Worm (Caenorhabditis elegans) whole organism, L4 larva: ENCODE results near the gene wrt-5.

Experiments used
- D1046.2 ChIP-seq: fragments of 200-800 bp; sonication (Bioruptor generic); IDR thresholded peaks from 2 replicates; pipeline ENCODE4 v1.3.6; 2022; ENCODE audit warnings: missing genetic modification characterization, missing compliant biosample characterization
- F10B5.3 ChIP-seq: sonication (generic microtip); optimal IDR thresholded peaks from 2 replicates; lab custom pipeline; 2016; ENCODE audit warnings: mild to moderate bottlenecking, missing genetic modification characterization, missing compliant biosample characterization
- F44E2.7 ChIP-seq: fragments of 200-800 bp; sonication (Bioruptor generic); IDR thresholded peaks from 2 replicates; pipeline ENCODE4 v2.1.2; 2022; ENCODE audit warnings: missing genetic modification characterization, missing compliant biosample characterization
- ZK337.2 ChIP-seq: fragments of 200-800 bp; sonication (Bioruptor generic); IDR thresholded peaks from 2 replicates; pipeline ENCODE4 v1.3.6; 2022; ENCODE audit warnings: missing genetic modification reagents, missing genetic modification characterization, missing compliant biosample characterization
- ZK546.5 ChIP-seq, 2 experiments: sonication (generic microtip); optimal IDR thresholded peaks; 2 replicates each; lab custom pipeline; 2017; ENCODE audit warnings: missing biosample characterization in 2 of 2, missing genetic modification characterization in 2 of 2
- aha-1 ChIP-seq: fragments of 150-350 bp; peaks from one replicate; lab custom pipeline; 2014; ENCODE audit warnings: missing biosample characterization, missing genetic modification characterization
- aly-2 ChIP-seq: sonication (generic microtip); optimal IDR thresholded peaks from 2 replicates; lab custom pipeline; 2018; ENCODE audit warnings: missing biosample characterization, missing genetic modification characterization
- arid-1 ChIP-seq: fragments of 200-800 bp; sonication (Bioruptor generic); conservative IDR thresholded peaks from 2 replicates; pipeline ENCODE4 v1.3.6; 2022; ENCODE audit warnings: missing genetic modification reagents, missing genetic modification characterization, missing compliant biosample characterization
- attf-4 ChIP-seq: sonication (generic microtip); optimal IDR thresholded peaks from 3 replicates; lab custom pipeline; 2017; ENCODE audit warnings: missing biosample characterization, missing genetic modification characterization
- ceh-32 ChIP-seq: sonication (generic microtip); optimal IDR thresholded peaks from 2 replicates; lab custom pipeline; 2016; ENCODE audit warnings: mild to moderate bottlenecking, missing genetic modification characterization, missing compliant biosample characterization; ENCODE audit not compliant: poor library complexity
- daf-12 ChIP-seq: fragments of 150-350 bp; optimal IDR thresholded peaks from 2 replicates; lab custom pipeline; 2014; ENCODE audit warnings: missing biosample characterization, missing genetic modification reagents, missing genetic modification characterization
- daf-8 ChIP-seq: fragments of 200-800 bp; sonication (Bioruptor generic); IDR thresholded peaks from 2 replicates; pipeline ENCODE4 v1.3.6; 2022; ENCODE audit warnings: missing genetic modification characterization, missing compliant biosample characterization
- dmd-8 ChIP-seq: fragments of 200-800 bp; sonication (Bioruptor generic); IDR thresholded peaks from 2 replicates; pipeline ENCODE4 v1.3.6; 2022; ENCODE audit warnings: missing genetic modification characterization, missing compliant biosample characterization
- egl-27 ChIP-seq: sonication (generic microtip); optimal IDR thresholded peaks from 3 replicates; lab custom pipeline; 2017; ENCODE audit warnings: missing biosample characterization, missing genetic modification reagents, missing genetic modification characterization
- hif-1 ChIP-seq, 2 experiments: sonication (generic microtip); optimal IDR thresholded peaks; 2 replicates each; lab custom pipeline; 2016 to 2017; ENCODE audit warnings: missing compliant biosample characterization in 2 of 2, missing genetic modification characterization in 2 of 2, missing genetic modification reagents in 2 of 2, missing genotype in 2 of 2, mild to moderate bottlenecking in 1 of 2
- hlh-11 ChIP-seq: fragments of 200-800 bp; sonication (Bioruptor generic); optimal IDR thresholded peaks from 2 replicates; lab custom pipeline; 2018; ENCODE audit warnings: mild to moderate bottlenecking, missing genetic modification characterization, missing compliant biosample characterization
- hlh-30 ChIP-seq: sonication (generic microtip); optimal IDR thresholded peaks from 2 replicates; lab custom pipeline; 2017; ENCODE audit warnings: antibody characterized with exemption, mild to moderate bottlenecking, missing genetic modification characterization, missing compliant biosample characterization; ENCODE audit not compliant: insufficient read depth
- jun-1 ChIP-seq: fragments of 150-350 bp; optimal IDR thresholded peaks from 2 replicates; lab custom pipeline; 2014; ENCODE audit warnings: missing biosample characterization, missing genetic modification reagents, missing genetic modification characterization
- lin-1 ChIP-seq: fragments of 200-800 bp; sonication (Bioruptor generic); IDR thresholded peaks from 2 replicates; pipeline ENCODE4 v1.3.6; 2022; ENCODE audit warnings: missing genetic modification reagents, missing genetic modification characterization, missing compliant biosample characterization
- lin-15B ChIP-seq: fragments of 150-350 bp; sonication (generic microtip); optimal IDR thresholded peaks from 3 replicates; lab custom pipeline; 2014; ENCODE audit warnings: missing biosample characterization, missing genetic modification characterization
- madf-9 ChIP-seq: fragments of 200-800 bp; sonication (Bioruptor generic); conservative IDR thresholded peaks from 2 replicates; pipeline ENCODE4 v1.3.6; 2022; ENCODE audit warnings: missing genetic modification reagents, missing genetic modification characterization, missing compliant biosample characterization
- mdt-29 ChIP-seq: fragments of 200-800 bp; sonication (Bioruptor generic); IDR thresholded peaks from 2 replicates; pipeline ENCODE4 v1.3.6; 2022; ENCODE audit warnings: missing genetic modification reagents, missing genetic modification characterization, missing compliant biosample characterization
- mep-1 ChIP-seq: fragments of 150-350 bp; sonication (generic microtip); optimal IDR thresholded peaks from 3 replicates; lab custom pipeline; 2014; ENCODE audit warnings: missing biosample characterization, missing genetic modification characterization
- mxl-3 ChIP-seq: fragments of 200-800 bp; sonication (Bioruptor generic); optimal IDR thresholded peaks from 2 replicates; lab custom pipeline; 2018; ENCODE audit warnings: mild to moderate bottlenecking, missing genetic modification characterization, missing compliant biosample characterization
- nhr-10 ChIP-seq: fragments of 150-350 bp; optimal IDR thresholded peaks from 2 replicates; lab custom pipeline; 2014; ENCODE audit warnings: missing biosample characterization, missing genetic modification characterization
- nhr-11 ChIP-seq: fragments of 150-350 bp; optimal IDR thresholded peaks from 2 replicates; lab custom pipeline; 2014; ENCODE audit warnings: missing biosample characterization, missing genetic modification characterization
- nhr-111 ChIP-seq: fragments of 200-800 bp; sonication (Bioruptor generic); optimal IDR thresholded peaks from 2 replicates; lab custom pipeline; 2018; ENCODE audit warnings: mild to moderate bottlenecking, missing genetic modification characterization, missing compliant biosample characterization
- nhr-237 ChIP-seq: sonication (generic microtip); optimal IDR thresholded peaks from 2 replicates; lab custom pipeline; 2017; ENCODE audit warnings: missing biosample characterization, missing genetic modification characterization
- nhr-25 ChIP-seq: sonication (generic microtip); optimal IDR thresholded peaks from 2 replicates; lab custom pipeline; 2017; ENCODE audit warnings: missing genetic modification characterization, mild to moderate bottlenecking, missing compliant biosample characterization, antibody characterized with exemption, moderate library complexity, borderline replicate concordance; ENCODE audit not compliant: insufficient read depth
- nhr-28 ChIP-seq: fragments of 150-350 bp; optimal IDR thresholded peaks from 2 replicates; lab custom pipeline; 2014; ENCODE audit warnings: missing biosample characterization, missing genetic modification characterization
- nhr-41 ChIP-seq: fragments of 200-800 bp; sonication (Bioruptor generic); IDR thresholded peaks from 2 replicates; pipeline ENCODE4 v1.3.6; 2022; ENCODE audit warnings: missing genetic modification reagents, missing genetic modification characterization, missing compliant biosample characterization
- nhr-48 ChIP-seq: sonication (generic microtip); optimal IDR thresholded peaks from 2 replicates; lab custom pipeline; 2016; ENCODE audit warnings: mild to moderate bottlenecking, missing genetic modification characterization, missing compliant biosample characterization
- nhr-6 ChIP-seq: fragments of 150-350 bp; optimal IDR thresholded peaks from 2 replicates; lab custom pipeline; 2014; ENCODE audit warnings: missing biosample characterization, missing genetic modification characterization
- nhr-76 ChIP-seq: fragments of 150-350 bp; optimal IDR thresholded peaks from 2 replicates; lab custom pipeline; 2014; ENCODE audit warnings: missing biosample characterization, missing genetic modification characterization
- pha-4 ChIP-seq, 2 experiments: fragments of 150-350 bp in 1 of 2; fragments of 200-800 bp in 1 of 2; sonication (Bioruptor generic) in 1 of 2; IDR thresholded peaks in 1 of 2; optimal IDR thresholded peaks in 1 of 2; 2 replicates each; pipeline versions ENCODE4 v1.3.6 to Lab custom; 2014 to 2022; ENCODE audit warnings: missing genetic modification characterization in 2 of 2, missing genetic modification reagents in 2 of 2, missing biosample characterization in 1 of 2, missing compliant biosample characterization in 1 of 2
- php-3 ChIP-seq: fragments of 200-800 bp; sonication (Bioruptor generic); IDR thresholded peaks from 2 replicates; pipeline ENCODE4 v1.3.6; 2022; ENCODE audit warnings: missing genetic modification reagents, missing genetic modification characterization, missing compliant biosample characterization
- rbr-2 ChIP-seq: sonication (generic microtip); optimal IDR thresholded peaks from 2 replicates; lab custom pipeline; 2016; ENCODE audit warnings: missing genotype, missing genetic modification characterization, missing compliant biosample characterization
- skn-1 ChIP-seq: fragments of 150-350 bp; optimal IDR thresholded peaks from 2 replicates; lab custom pipeline; 2014; ENCODE audit warnings: missing biosample characterization, missing genetic modification characterization
- snpc-1.2 ChIP-seq: fragments of 200-800 bp; sonication (Bioruptor generic); IDR thresholded peaks from 2 replicates; pipeline ENCODE4 v1.3.6; 2022; ENCODE audit warnings: missing genetic modification reagents, missing genetic modification characterization, missing compliant biosample characterization
- snpc-4 ChIP-seq: fragments of 150-350 bp; optimal IDR thresholded peaks from 2 replicates; lab custom pipeline; 2014; ENCODE audit warnings: missing biosample characterization, missing genetic modification characterization
- spr-1 ChIP-seq: sonication (generic microtip); optimal IDR thresholded peaks from 2 replicates; lab custom pipeline; 2016; ENCODE audit warnings: mild to moderate bottlenecking, missing genetic modification characterization, missing compliant biosample characterization
- spr-3 ChIP-seq: fragments of 200-800 bp; sonication (Bioruptor generic); optimal IDR thresholded peaks from 2 replicates; lab custom pipeline; 2018; ENCODE audit warnings: mild to moderate bottlenecking, missing genetic modification characterization, missing compliant biosample characterization
- tag-97 ChIP-seq: fragments of 200-800 bp; sonication (Bioruptor generic); IDR thresholded peaks from 2 replicates; pipeline ENCODE4 v1.3.6; 2022; ENCODE audit warnings: missing genetic modification characterization, missing compliant biosample characterization
- tra-1 ChIP-seq: fragments of 200-800 bp; sonication (Bioruptor generic); IDR thresholded peaks from 2 replicates; pipeline ENCODE4 v1.3.6; 2022; ENCODE audit warnings: missing genetic modification reagents, missing genetic modification characterization, missing compliant biosample characterization
- unc-130 ChIP-seq: sonication (generic microtip); optimal IDR thresholded peaks from 2 replicates; lab custom pipeline; 2016; ENCODE audit warnings: missing genetic modification reagents, missing genetic modification characterization, missing compliant biosample characterization
- unc-62 ChIP-seq, 3 experiments: fragments of 150-350 bp in 1 of 3; sonication (generic microtip); optimal IDR thresholded peaks in 2 of 3; peaks in 1 of 3; 1 replicate in 1 of 3; 2 replicates in 2 of 3; lab custom pipeline; 2014 to 2017; ENCODE audit warnings: missing biosample characterization in 3 of 3, missing genetic modification characterization in 3 of 3, missing genetic modification reagents in 3 of 3, missing genotype in 1 of 3
- vab-7 ChIP-seq: fragments of 200-800 bp; sonication (Bioruptor generic); IDR thresholded peaks from 2 replicates; pipeline ENCODE4 v1.3.6; 2022; ENCODE audit warnings: missing genetic modification reagents, missing genetic modification characterization, missing compliant biosample characterization
- zag-1 ChIP-seq: fragments of 150-350 bp; optimal IDR thresholded peaks from 2 replicates; lab custom pipeline; 2014; ENCODE audit warnings: missing biosample characterization, missing genetic modification characterization
- zfp-3 ChIP-seq: fragments of 200-800 bp; sonication (Bioruptor generic); conservative IDR thresholded peaks from 2 replicates; pipeline ENCODE4 v1.3.6; 2022; ENCODE audit warnings: missing genetic modification reagents, missing genetic modification characterization, missing compliant biosample characterization
- zip-2 ChIP-seq: fragments of 150-350 bp; optimal IDR thresholded peaks from 2 replicates; lab custom pipeline; 2014; ENCODE audit warnings: missing biosample characterization, missing genetic modification characterization

The wrt-5 gene

DNA sequence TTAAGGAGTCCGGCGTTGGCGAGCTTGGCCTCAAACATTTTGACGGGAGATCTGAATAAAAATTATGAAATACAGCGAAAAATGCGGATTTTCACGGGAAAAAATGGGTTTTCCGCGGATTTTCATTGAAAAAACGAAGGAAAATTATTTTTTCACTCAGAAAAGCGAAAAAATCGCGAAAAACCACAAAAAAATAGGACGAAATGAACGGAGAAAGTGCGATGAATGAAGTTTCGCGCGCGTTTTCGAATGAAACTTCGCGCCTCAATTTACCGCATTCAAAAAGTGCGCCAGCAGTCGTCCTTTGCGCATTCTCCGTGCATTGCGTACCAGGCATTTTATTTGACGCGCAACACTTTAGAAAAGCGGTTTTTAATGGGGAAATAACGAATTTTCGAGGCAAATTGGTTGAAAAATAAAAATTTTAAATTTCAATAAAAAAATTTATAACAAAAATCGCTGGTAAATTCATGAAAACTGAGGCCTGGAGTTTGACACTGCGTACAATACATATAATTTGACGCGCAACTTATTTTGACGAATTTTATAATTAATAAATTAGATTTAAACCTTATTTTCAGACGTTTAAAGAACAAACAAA lies 1.9 kb downstream of the wrt-5 start, which contains the start of gene pcn-1 (continued):
- peak; percentile 63 for TF ChIP-seq nhr-28 (tag; lab: Kevin White, UChicago)
- TF ChIP-seq aha-1 (tag; lab: Kevin White, UChicago), result peak; percentile 95
- peak; percentile 89 for TF ChIP-seq nhr-11 (tag; lab: Kevin White, UChicago)
- peak; percentile 93 for TF ChIP-seq mep-1 (tag; lab: Kevin White, UChicago)
- TF ChIP-seq ZK337.2 (GFP tag; lab: Robert Waterston, UW), result peak; percentile 67
- TF ChIP-seq snpc-1.2, result peak; percentile 85
- TF ChIP-seq aly-2 (tag; lab: Kevin White, UChicago), result no peak
- peak; percentile 86 for TF ChIP-seq nhr-48 (tag; lab: Kevin White, UChicago)
- peak; percentile 36 for TF ChIP-seq mxl-3 (GFP tag; lab: Kevin White, UChicago)
- peak; percentile 96 for TF ChIP-seq rbr-2 (tag; lab: Kevin White, UChicago)
- no peak for TF ChIP-seq skn-1 (tag; lab: Kevin White, UChicago)
- peak; percentile 86 for TF ChIP-seq mdt-29 (GFP tag; lab: Robert Waterston, UW)
- no peak for TF ChIP-seq ZK546.5 (tag; optimal IDR thresholded peaks at IDR 0.05; lab: Kevin White, UChicago)
- peak; percentile 56 for TF ChIP-seq nhr-76 (tag; lab: Kevin White, UChicago)
- peak in 1 of 2 experiments; percentile 97 for TF ChIP-seq unc-62 (GFP tag; optimal IDR thresholded peaks at IDR 0.05 in 1 of 2; lab: Kevin White, UChicago)
- no peak for TF ChIP-seq unc-62 (tag; optimal IDR thresholded peaks at IDR 0.05; lab: Kevin White, UChicago)
- TF ChIP-seq lin-1, result peak; percentile 71
- peak; percentile 94 for TF ChIP-seq zfp-3 (GFP tag; lab: Robert Waterston, UW)
- TF ChIP-seq pha-4 (GFP tag; IDR thresholded peaks at IDR 0.05; lab: Robert Waterston, UW), result peak; percentile 94
- no peak for TF ChIP-seq pha-4 (tag; optimal IDR thresholded peaks at IDR 0.05; lab: Kevin White, UChicago)
- no peak for TF ChIP-seq snpc-4 (tag; lab: Kevin White, UChicago)
- TF ChIP-seq nhr-237 (tag; lab: Kevin White, UChicago), result no peak
- peak; percentile 57 for TF ChIP-seq nhr-111 (GFP tag; lab: Kevin White, UChicago)
- TF ChIP-seq vab-7 (GFP tag; lab: Robert Waterston, UW), result peak; percentile 57
- TF ChIP-seq php-3 (GFP tag; lab: Robert Waterston, UW), result peak; percentile 87
- TF ChIP-seq lin-15B (tag; lab: Kevin White, UChicago), result peak; percentile 49
- TF ChIP-seq madf-9 (GFP tag; lab: Robert Waterston, UW), result peak; percentile 86
- no peak for TF ChIP-seq tag-97 (GFP tag; lab: Robert Waterston, UW)
- TF ChIP-seq nhr-25, result peak; percentile 69
- no peak for TF ChIP-seq attf-4 (tag; lab: Kevin White, UChicago)
- peak; percentile 64; the same call in 1 of the 2 replicates for TF ChIP-seq D1046.2
- TF ChIP-seq hlh-30 (tag; lab: Kevin White, UChicago), result peak; percentile 85
- TF ChIP-seq dmd-8 (GFP tag; lab: Robert Waterston, UW), result 0 out of 2 replicates have a peak, but pooled peaks have one; percentile 35
- TF ChIP-seq tra-1 (GFP tag; lab: Robert Waterston, UW), result peak; percentile 86
- TF ChIP-seq spr-3 (GFP tag; lab: Kevin White, UChicago), result peak; percentile 92
- no peak for TF ChIP-seq daf-8 (GFP tag; lab: Robert Waterston, UW)
- TF ChIP-seq egl-27 (tag; lab: Kevin White, UChicago), result no peak
- TF ChIP-seq nhr-10 (tag; lab: Kevin White, UChicago), result no peak
- peak; percentile 62 for TF ChIP-seq zip-2
- TF ChIP-seq hif-1 (tag; optimal IDR thresholded peaks at IDR 0.05; lab: Kevin White, UChicago), result peak; percentile 80 to 87
- peak; percentile 85 for TF ChIP-seq arid-1 (GFP tag; lab: Robert Waterston, UW)
- TF ChIP-seq nhr-6, result peak; percentile 74
- TF ChIP-seq F10B5.3, result peak; percentile 87
- TF ChIP-seq ceh-32, result peak; percentile 49
- TF ChIP-seq nhr-41 (GFP tag; lab: Robert Waterston, UW), result no peak
- TF ChIP-seq zag-1 (tag; lab: Kevin White, UChicago), result no peak
- TF ChIP-seq hlh-11 (tag; lab: Kevin White, UChicago), result peak; percentile 94
- no peak for TF ChIP-seq F44E2.7 (GFP tag; lab: Robert Waterston, UW)
- peak; percentile 93 for TF ChIP-seq spr-1 (tag; lab: Kevin White, UChicago)
- TF ChIP-seq jun-1 (tag; lab: Kevin White, UChicago), result peak; percentile 85
- no peak for TF ChIP-seq daf-12 (tag; lab: Kevin White, UChicago)
- peak; percentile 91 for TF ChIP-seq unc-130 (GFP tag; lab: Kevin White, UChicago)
